Fruit fly (Drosophila melanogaster): ENCODE results near the gene CG43125.

dm6 chr3R:28304505-28304904 lies 41.1 kb upstream of the CG43125 start, which contains the start of gene CG12516:
- no peak for TF ChIP-seq CG11695 (GFP tag; IDR thresholded peaks at IDR 0.05)
- TF ChIP-seq CG12071 (GFP tag; optimal IDR thresholded peaks at IDR 0.05): no peak
- TF ChIP-seq pros (GFP tag; optimal IDR thresholded peaks at IDR 0.05): no peak
- TF ChIP-seq Aef1 (GFP tag; IDR thresholded peaks at IDR 0.05): no peak
- TF ChIP-seq CG18262 (tag; optimal IDR thresholded peaks at IDR 0.05): no peak
- TF ChIP-seq tx (GFP tag; optimal IDR thresholded peaks at IDR 0.05): no peak
- TF ChIP-seq CG8924 (tag; optimal IDR thresholded peaks at IDR 0.05): no peak
- no peak for TF ChIP-seq h (optimal IDR thresholded peaks at IDR 0.05)
- no peak for TF ChIP-seq maf-S (GFP tag; optimal IDR thresholded peaks at IDR 0.05)
- no peak for TF ChIP-seq crp (GFP tag; optimal IDR thresholded peaks at IDR 0.05)

Measured in whole organism, embryonic.